Worm (Caenorhabditis elegans) whole organism, L2 larva: ENCODE data around the gene kcmf-1.

Experiments
- ama-1 ChIP-seq: fragments of 150-350 bp; optimal IDR thresholded peaks from 2 replicates; lab custom pipeline; 2018; ENCODE audit warnings: inconsistent platforms
- fos-1 ChIP-seq: fragments of 150-350 bp; optimal IDR thresholded peaks from 2 replicates; lab custom pipeline; 2014; ENCODE audit warnings: missing biosample characterization, missing genetic modification characterization
- lin-11 ChIP-seq: fragments of 150-350 bp; sonication (generic microtip); optimal IDR thresholded peaks from 2 replicates; lab custom pipeline; 2014; ENCODE audit warnings: missing biosample characterization, missing genetic modification characterization, inconsistent platforms, mixed read lengths
- lin-13 ChIP-seq: fragments of 150-350 bp; optimal IDR thresholded peaks from 2 replicates; lab custom pipeline; 2014; ENCODE audit warnings: missing biosample characterization, missing genetic modification reagents, missing genetic modification characterization

DNA sequence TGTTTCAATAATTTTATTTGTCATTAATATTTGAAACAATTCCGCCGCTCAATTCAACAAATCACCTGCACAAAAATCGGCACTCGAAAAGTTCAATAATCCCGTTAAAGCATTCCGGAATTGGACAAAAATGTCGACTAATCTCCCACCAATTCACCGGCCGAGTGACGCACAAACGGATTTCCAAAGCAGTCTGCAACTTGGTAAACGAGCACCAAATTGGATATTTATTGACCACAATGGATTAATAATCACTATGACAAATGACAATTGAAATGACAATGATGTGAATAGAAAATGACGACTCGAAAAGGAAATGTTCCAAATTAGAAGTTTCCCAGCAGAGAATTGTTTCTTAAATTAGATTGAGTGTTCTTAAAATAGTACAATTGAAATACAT is 6.5 kb downstream of the kcmf-1 start:
- TF ChIP-seq ama-1 (lab: Kevin White, UChicago) (no peak), lin-13 (GFP tag; lab: Kevin White, UChicago) (no peak), fos-1 (no peak), lin-11 (tag; lab: Kevin White, UChicago) (no peak)
